Worm (Caenorhabditis elegans) whole organism, L4/young adult: Measurements from ENCODE around the gene C25G6.3.

Source experiments
- W03F9.2 ChIP-seq: fragments of 150-350 bp; optimal IDR thresholded peaks from 2 replicates; lab custom pipeline; 2014; ENCODE audit warnings: missing biosample characterization, missing genetic modification characterization
- dao-5 ChIP-seq: sonication (generic microtip); optimal IDR thresholded peaks from 2 replicates; lab custom pipeline; 2016; ENCODE audit warnings: missing genotype, missing genetic modification characterization, moderate library complexity, missing compliant biosample characterization

DNA sequence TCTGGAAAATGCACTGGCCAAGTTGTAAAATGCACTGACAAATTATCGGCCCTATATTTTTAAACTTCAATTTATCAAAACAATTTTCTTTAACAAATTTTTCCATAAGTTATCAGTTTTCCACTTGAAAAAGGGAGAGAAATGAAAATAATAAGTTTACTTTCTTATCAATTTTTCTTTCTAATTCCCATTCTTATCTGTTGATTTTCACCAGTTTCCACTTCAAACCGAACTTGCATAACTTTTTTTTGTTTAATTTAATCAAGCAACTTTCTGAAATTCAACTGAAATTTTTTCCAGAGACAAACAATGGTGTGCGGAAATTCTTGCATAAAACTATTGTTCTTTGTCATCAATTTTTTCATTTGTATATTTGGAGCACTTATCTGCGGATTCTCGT is 7.0 kb upstream of the C25G6.3 start, which contains the start of gene tsp-9:
- TF ChIP-seq W03F9.2 (tag; lab: Kevin White, UChicago) (no peak), dao-5 (no peak)
